Fruit fly (Drosophila melanogaster) Kc167 (cell line): ENCODE data around the gene Rcd5.

ENCODE experiments used
- h ChIP-seq: fragments of >200 bp; optimal IDR thresholded peaks from 3 replicates; lab custom pipeline; 2018; ENCODE audit warnings: missing external identifiers
- ttk ChIP-seq: sonication (Bioruptor generic); optimal IDR thresholded peaks from 2 replicates; lab custom pipeline; 2017; ENCODE audit warnings: missing external identifiers

dm6 chr3L:4000711-4001110 is 39.6 kb upstream of the Rcd5 start:
- TF ChIP-seq ttk (lab: Kevin White, UChicago) (no peak), h (lab: Kevin White, UChicago) (no peak)
